Worm (Caenorhabditis elegans): ENCODE results near the gene ZK1248.15.

The ZK1248.15 gene

ce11 chrII:5854122-5854521 lies 15.8 kb upstream of the ZK1248.15 start, which contains the start of gene H41C03.1:
Gene H41C03.1 (plus strand): TSS chrII:5854422.
- TF ChIP-seq F49E8.2 (tag; optimal IDR thresholded peaks at IDR 0.05; ENCODE audit: insufficient read depth) (no peak), bed-1 (GFP tag; IDR thresholded peaks at IDR 0.05) (no peak), repo-1 (tag; optimal IDR thresholded peaks at IDR 0.05) (no peak), sptf-2 (GFP tag; optimal IDR thresholded peaks at IDR 0.05) (no peak), ets-4 (GFP tag; optimal IDR thresholded peaks at IDR 0.05) (no peak), madf-3 (GFP tag; IDR thresholded peaks at IDR 0.05) (no peak), ceh-58 (GFP tag; IDR thresholded peaks at IDR 0.05) (no peak), cebp-2 (GFP tag; IDR thresholded peaks at IDR 0.05) (no peak)

- TF ChIP-seq pha-4 (tag; optimal IDR thresholded peaks at IDR 0.05) = no peak
- TF ChIP-seq ztf-6 (GFP tag; IDR thresholded peaks at IDR 0.05) = no peak
- no peak for TF ChIP-seq B0019.2 (GFP tag; conservative IDR thresholded peaks at IDR 0.05)
- no peak for TF ChIP-seq tlf-1 (GFP tag; optimal IDR thresholded peaks at IDR 0.05)
- no peak for TF ChIP-seq sptf-2 (GFP tag; optimal IDR thresholded peaks at IDR 0.05)
- no peak for TF ChIP-seq lag-1 (GFP tag; IDR thresholded peaks at IDR 0.05)
- TF ChIP-seq lsl-1 (GFP tag; optimal IDR thresholded peaks at IDR 0.05) = no peak
These were observed 14.9 kb upstream of the ZK1248.15 start for ce11 chrII:5853261-5853660.

ce11 chrII:5852007-5852406 lies 13.7 kb upstream of the ZK1248.15 start, which contains the start of gene H41C03.2:
Gene H41C03.2 (minus strand): TSS chrII:5852107.
- TF ChIP-seq gei-17 (GFP tag; optimal IDR thresholded peaks at IDR 0.05) (no peak), F39B2.1 (GFP tag; IDR thresholded peaks at IDR 0.05) (no peak), efl-1 (GFP tag; optimal IDR thresholded peaks at IDR 0.05) (no peak), ceh-100 (GFP tag; IDR thresholded peaks at IDR 0.05) (no peak), bed-2 (GFP tag; IDR thresholded peaks at IDR 0.05) (no peak)

ce11 chrII:5846181-5846580 lies 7.8 kb upstream of the ZK1248.15 start:
- TF ChIP-seq akir-1 (GFP tag; optimal IDR thresholded peaks at IDR 0.05) (no peak), snpc-1.3 (tag; optimal IDR thresholded peaks at IDR 0.05; ENCODE audit: insufficient read depth) (no peak), nfya-1 (tag; optimal IDR thresholded peaks at IDR 0.05; ENCODE audit: borderline replicate concordance, insufficient read depth) (no peak)

- no peak for TF ChIP-seq tlf-1 (GFP tag; optimal IDR thresholded peaks at IDR 0.05)
- no peak for TF ChIP-seq T26A5.8 (tag; optimal IDR thresholded peaks at IDR 0.05)
- TF ChIP-seq lin-26 (GFP tag; IDR thresholded peaks at IDR 0.05) = no peak
- TF ChIP-seq nhr-120 (GFP tag; IDR thresholded peaks at IDR 0.05) = no peak
- no peak for TF ChIP-seq let-526 (GFP tag; IDR thresholded peaks at IDR 0.05)
- no peak for TF ChIP-seq ccch-3 (GFP tag; optimal IDR thresholded peaks at IDR 0.05)
- TF ChIP-seq ets-4 (GFP tag; optimal IDR thresholded peaks at IDR 0.05) = no peak
- no peak for TF ChIP-seq F37B4.10 (GFP tag; IDR thresholded peaks at IDR 0.05)
- TF ChIP-seq hlh-12 (tag; optimal IDR thresholded peaks at IDR 0.05) = no peak
- no peak for TF ChIP-seq lir-1 (GFP tag; conservative IDR thresholded peaks at IDR 0.05)
- TF ChIP-seq hlh-26 (GFP tag; conservative IDR thresholded peaks at IDR 0.05) = no peak
- TF ChIP-seq him-1 (tag; optimal IDR thresholded peaks at IDR 0.05) = no peak
- no peak for TF ChIP-seq nhr-179 (tag; optimal IDR thresholded peaks at IDR 0.05)
- no peak for TF ChIP-seq F33H1.4 (GFP tag; IDR thresholded peaks at IDR 0.05)
- no peak for TF ChIP-seq tbp1 (GFP tag; optimal IDR thresholded peaks at IDR 0.05)
- TF ChIP-seq nfyb-1 (GFP tag; IDR thresholded peaks at IDR 0.05) = no peak
- no peak for TF ChIP-seq hrde-1 (tag; optimal IDR thresholded peaks at IDR 0.05; ENCODE audit: borderline replicate concordance)
- no peak for TF ChIP-seq egrh-3 (GFP tag; IDR thresholded peaks at IDR 0.05)
- TF ChIP-seq ceh-79 (tag; optimal IDR thresholded peaks at IDR 0.05) = no peak
These were observed 7.1 kb upstream of the ZK1248.15 start, which contains the start of the genes ZK1248.17 and H41C03.3 for ce11 chrII:5845441-5845840. Gene ZK1248.17 (minus strand): TSS chrII:5845541. Gene H41C03.3 (plus strand): TSS chrII:5845777.
